Worm (Caenorhabditis elegans) whole organism, early embryonic: ENCODE measurements around the gene ain-1.
A peak's percentile ranks its signal among the peaks of the same experiment; 100 is the strongest.

Experiments used
- B0310.2 ChIP-seq: sonication (generic microtip); optimal IDR thresholded peaks from 2 replicates; lab custom pipeline; 2016; ENCODE audit warnings: mild to moderate bottlenecking, missing genetic modification characterization, missing compliant biosample characterization
- F13C5.2 ChIP-seq: sonication (generic microtip); optimal IDR thresholded peaks from 2 replicates; lab custom pipeline; 2017; ENCODE audit warnings: mild to moderate bottlenecking, missing genetic modification characterization, inconsistent platforms, missing compliant biosample characterization
- aly-1 ChIP-seq: sonication (generic microtip); optimal IDR thresholded peaks from 2 replicates; lab custom pipeline; 2016; ENCODE audit warnings: missing genetic modification characterization, missing compliant biosample characterization
- ama-1 ChIP-seq: fragments of 150-350 bp; optimal IDR thresholded peaks from 2 replicates; lab custom pipeline; 2014
- ceh-13 ChIP-seq: fragments of 200-800 bp; sonication (Bioruptor generic); optimal IDR thresholded peaks from 2 replicates; lab custom pipeline; 2018; ENCODE audit warnings: mild to moderate bottlenecking, missing genetic modification characterization, missing compliant biosample characterization
- ceh-36 ChIP-seq: sonication (generic microtip); optimal IDR thresholded peaks from 2 replicates; lab custom pipeline; 2016; ENCODE audit warnings: missing genetic modification characterization, inconsistent platforms, missing compliant biosample characterization
- ets-7 ChIP-seq: sonication (generic microtip); optimal IDR thresholded peaks from 2 replicates; lab custom pipeline; 2016; ENCODE audit warnings: missing genotype, missing genetic modification characterization, missing compliant biosample characterization
- flt-1 ChIP-seq: fragments of 200-800 bp; sonication (Bioruptor generic); IDR thresholded peaks from 2 replicates; pipeline ENCODE4 v1.3.6; 2022; ENCODE audit warnings: missing genetic modification characterization, missing compliant biosample characterization
- hmbx-1 ChIP-seq: sonication (generic microtip); optimal IDR thresholded peaks from 2 replicates; lab custom pipeline; 2016; ENCODE audit warnings: mild to moderate bottlenecking, missing genetic modification characterization, missing compliant biosample characterization
- hmg-4 ChIP-seq: fragments of 200-800 bp; sonication (Bioruptor generic); optimal IDR thresholded peaks from 2 replicates; lab custom pipeline; 2018; ENCODE audit warnings: mild to moderate bottlenecking, missing genetic modification characterization, missing compliant biosample characterization
- hnd-1 ChIP-seq: sonication (generic microtip); optimal IDR thresholded peaks from 2 replicates; lab custom pipeline; 2016; ENCODE audit warnings: missing genetic modification characterization, missing compliant biosample characterization
- pes-1 ChIP-seq: fragments of 200-800 bp; sonication (Bioruptor generic); IDR thresholded peaks from 2 replicates; pipeline ENCODE4 v1.3.6; 2022; ENCODE audit warnings: missing genetic modification reagents, missing genetic modification characterization, missing compliant biosample characterization
- scrt-1 ChIP-seq: fragments of 200-800 bp; sonication (Bioruptor generic); IDR thresholded peaks from 2 replicates; pipeline ENCODE4 v1.3.6; 2022; ENCODE audit warnings: missing genetic modification characterization, missing compliant biosample characterization
- sea-1 ChIP-seq: fragments of 200-800 bp; sonication (Bioruptor generic); conservative IDR thresholded peaks from 2 replicates; pipeline ENCODE4 v1.3.6; 2022; ENCODE audit warnings: missing genetic modification characterization, missing compliant biosample characterization
- tbx-11 ChIP-seq: fragments of 200-800 bp; sonication (Bioruptor generic); IDR thresholded peaks from 2 replicates; pipeline ENCODE4 v1.3.6; 2022; ENCODE audit warnings: missing genetic modification characterization, missing compliant biosample characterization
- tbx-37 ChIP-seq: fragments of 200-800 bp; sonication (Bioruptor generic); conservative IDR thresholded peaks from 2 replicates; pipeline ENCODE4 v1.3.6; 2022; ENCODE audit warnings: missing genetic modification reagents, missing genetic modification characterization, missing compliant biosample characterization
- tra-4 ChIP-seq: sonication (generic microtip); optimal IDR thresholded peaks from 2 replicates; lab custom pipeline; 2017; ENCODE audit warnings: missing genetic modification characterization, missing compliant biosample characterization

ain-1 gene

DNA sequence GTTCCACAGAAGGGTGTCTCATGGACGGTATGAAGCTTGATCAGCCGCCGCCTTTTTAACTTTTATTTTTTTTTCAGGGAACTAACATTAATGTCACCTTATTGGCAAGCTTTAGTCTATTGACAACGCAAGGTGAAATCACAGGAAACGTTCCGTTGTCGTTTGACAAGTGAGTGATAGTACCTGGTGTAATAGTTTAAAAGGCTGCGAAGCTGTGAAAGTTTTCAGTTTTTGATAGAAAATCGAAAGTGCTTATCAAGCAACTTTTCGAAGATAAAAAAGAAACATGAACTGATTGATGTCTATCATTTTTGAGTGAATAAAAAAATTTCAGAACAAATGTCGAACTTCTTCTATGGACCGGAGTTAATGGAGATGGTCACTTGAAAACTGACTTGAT, 20.9 kb downstream of the ain-1 start:
- TF ChIP-seq F13C5.2 (tag; lab: Kevin White, UChicago), result no peak
- no peak for TF ChIP-seq ceh-13 (GFP tag; lab: Kevin White, UChicago)
- no peak for TF ChIP-seq scrt-1 (GFP tag; lab: Robert Waterston, UW)
- TF ChIP-seq hnd-1 (tag; lab: Kevin White, UChicago), result no peak
- TF ChIP-seq hmbx-1 (tag; lab: Kevin White, UChicago), result no peak
- no peak for TF ChIP-seq tbx-11 (GFP tag; lab: Robert Waterston, UW)

DNA sequence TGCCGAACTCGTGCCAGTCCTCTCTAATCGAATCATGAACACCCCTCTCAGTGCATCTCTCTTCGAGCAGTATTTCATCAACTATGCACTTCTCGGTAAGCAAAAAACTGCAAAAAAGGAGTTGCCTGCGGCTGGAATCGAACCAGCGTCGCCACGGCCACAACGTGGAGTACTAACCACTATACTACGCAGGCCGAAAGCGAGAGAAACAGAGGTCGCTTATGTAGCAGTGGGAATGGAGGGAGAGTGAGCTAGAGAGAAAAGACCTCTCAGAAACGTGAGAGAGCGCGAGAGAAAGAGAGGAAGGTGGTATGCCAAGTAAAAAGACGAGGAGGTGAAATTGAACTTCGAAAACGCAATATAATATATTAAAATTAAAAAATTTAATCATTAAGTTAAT, 21.5 kb downstream of the ain-1 start:
- TF ChIP-seq ceh-13 (GFP tag; lab: Kevin White, UChicago) (peak; percentile 92), hnd-1 (tag; lab: Kevin White, UChicago) (peak; percentile 92), ceh-36 (tag; lab: Kevin White, UChicago) (peak; percentile 95), hmbx-1 (tag; lab: Kevin White, UChicago) (peak; percentile 83), B0310.2 (tag; lab: Kevin White, UChicago) (peak; percentile 86), scrt-1 (GFP tag; lab: Robert Waterston, UW) (peak; percentile 96), sea-1 (GFP tag; lab: Robert Waterston, UW) (peak; percentile 97), hmg-4 (peak; percentile 98), tra-4 (tag; lab: Kevin White, UChicago) (peak; percentile 77), pes-1 (GFP tag; lab: Robert Waterston, UW) (peak; percentile 97), ets-7 (tag; lab: Kevin White, UChicago) (peak; percentile 80), aly-1 (tag; lab: Kevin White, UChicago) (peak; percentile 95), tbx-11 (GFP tag; lab: Robert Waterston, UW) (peak; percentile 96), F13C5.2 (tag; lab: Kevin White, UChicago) (peak; percentile 97), tbx-37 (peak; percentile 96), flt-1 (GFP tag; lab: Robert Waterston, UW) (peak; percentile 96), ama-1 (lab: Kevin White, UChicago) (no peak)

ce11 chrX:16641678-16642077, 28.4 kb downstream of the ain-1 start:
- no peak for TF ChIP-seq flt-1 (GFP tag; lab: Robert Waterston, UW)
- TF ChIP-seq F13C5.2 (tag; lab: Kevin White, UChicago), result no peak
- TF ChIP-seq hnd-1 (tag; lab: Kevin White, UChicago), result no peak
- TF ChIP-seq hmg-4, result no peak
- no peak for TF ChIP-seq scrt-1 (GFP tag; lab: Robert Waterston, UW)
- no peak for TF ChIP-seq ets-7 (tag; lab: Kevin White, UChicago)
- TF ChIP-seq ama-1 (lab: Kevin White, UChicago), result no peak
- no peak for TF ChIP-seq ceh-36 (tag; lab: Kevin White, UChicago)
- TF ChIP-seq sea-1 (GFP tag; lab: Robert Waterston, UW), result no peak
- TF ChIP-seq tbx-37, result no peak
- TF ChIP-seq tbx-11 (GFP tag; lab: Robert Waterston, UW), result no peak
- TF ChIP-seq ceh-13 (GFP tag; lab: Kevin White, UChicago), result no peak
- no peak for TF ChIP-seq B0310.2 (tag; lab: Kevin White, UChicago)
- no peak for TF ChIP-seq hmbx-1 (tag; lab: Kevin White, UChicago)
- TF ChIP-seq pes-1 (GFP tag; lab: Robert Waterston, UW), result no peak
- no peak for TF ChIP-seq aly-1 (tag; lab: Kevin White, UChicago)

DNA sequence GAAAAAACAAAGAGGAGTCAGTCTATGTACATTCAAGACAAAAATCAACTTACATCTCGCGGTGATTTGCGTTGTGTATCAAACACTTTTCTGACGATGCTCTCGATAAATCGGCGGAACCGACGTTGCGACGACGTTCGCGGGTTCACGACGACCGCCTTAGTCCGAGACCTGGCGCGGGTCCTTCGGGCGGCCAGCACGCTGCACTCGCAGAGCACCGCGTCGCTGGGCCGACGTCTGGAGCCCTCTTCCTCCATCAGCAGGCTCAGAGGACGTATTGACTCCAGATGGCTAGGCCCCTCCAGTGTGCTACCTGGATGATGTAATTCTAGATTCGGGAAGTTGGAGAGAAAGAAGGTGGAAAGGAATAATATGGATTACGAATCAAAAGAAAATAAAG, 30.0 kb downstream of the ain-1 start:
- no peak for TF ChIP-seq pes-1 (GFP tag; lab: Robert Waterston, UW)
- TF ChIP-seq B0310.2 (tag; lab: Kevin White, UChicago), result no peak
- no peak for TF ChIP-seq flt-1 (GFP tag; lab: Robert Waterston, UW)
- no peak for TF ChIP-seq ets-7 (tag; lab: Kevin White, UChicago)

DNA sequence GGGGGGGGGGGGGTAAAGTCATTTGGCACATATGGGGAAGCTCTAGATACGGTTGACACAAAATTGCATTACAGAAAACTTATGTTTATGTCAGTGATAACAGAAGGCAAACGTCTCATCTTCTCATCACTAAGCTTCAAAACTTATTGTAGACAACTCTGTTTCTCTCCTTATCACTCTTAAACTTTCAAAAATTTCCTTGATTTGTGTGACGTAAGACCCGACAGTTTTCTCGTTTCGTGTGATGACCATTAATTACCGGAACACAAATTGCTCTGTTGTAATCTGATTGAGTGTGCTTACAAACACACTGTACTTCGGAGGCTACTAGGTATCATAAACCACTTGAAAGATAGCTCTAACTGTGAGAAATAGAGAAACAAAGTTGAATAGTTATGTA, 31.6 kb downstream of the ain-1 start:
- TF ChIP-seq ceh-13 (GFP tag; lab: Kevin White, UChicago), result no peak
- no peak for TF ChIP-seq hmbx-1 (tag; lab: Kevin White, UChicago)

- no peak for TF ChIP-seq B0310.2 (tag; lab: Kevin White, UChicago)
- no peak for TF ChIP-seq hmbx-1 (tag; lab: Kevin White, UChicago)
- no peak for TF ChIP-seq F13C5.2 (tag; lab: Kevin White, UChicago)
- no peak for TF ChIP-seq flt-1 (GFP tag; lab: Robert Waterston, UW)
Observed at ce11 chrX:16647222-16647621, 34.0 kb downstream of the ain-1 start.

- TF ChIP-seq hmbx-1 (tag; lab: Kevin White, UChicago) (no peak), hmg-4 (no peak), tbx-37 (no peak), aly-1 (tag; lab: Kevin White, UChicago) (no peak), ama-1 (lab: Kevin White, UChicago) (no peak), tra-4 (tag; lab: Kevin White, UChicago) (no peak), F13C5.2 (tag; lab: Kevin White, UChicago) (no peak), sea-1 (GFP tag; lab: Robert Waterston, UW) (no peak), hnd-1 (tag; lab: Kevin White, UChicago) (no peak), flt-1 (GFP tag; lab: Robert Waterston, UW) (no peak), ceh-36 (tag; lab: Kevin White, UChicago) (no peak), tbx-11 (GFP tag; lab: Robert Waterston, UW) (no peak)
Observed at ce11 chrX:16648773-16649172, 35.5 kb downstream of the ain-1 start.

DNA sequence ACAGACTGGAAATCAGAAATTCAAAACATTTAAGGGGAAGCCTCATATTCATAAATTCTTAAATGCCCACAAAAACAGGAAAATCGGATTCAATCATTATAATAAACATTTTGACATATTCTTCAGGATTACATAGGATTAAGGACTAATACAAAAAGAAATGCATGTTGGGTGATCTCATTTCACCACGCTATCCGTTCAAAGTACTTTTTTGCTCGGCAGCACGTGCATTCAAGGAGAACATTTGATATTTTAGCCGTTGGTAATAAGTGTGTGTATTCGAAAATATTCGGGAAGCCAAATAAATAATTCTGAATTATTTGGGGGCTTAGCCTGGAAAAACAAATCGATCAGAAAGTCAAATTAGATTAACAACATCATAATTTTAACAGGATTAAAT, 37.3 kb downstream of the ain-1 start:
- no peak for TF ChIP-seq tra-4 (tag; lab: Kevin White, UChicago)
- no peak for TF ChIP-seq flt-1 (GFP tag; lab: Robert Waterston, UW)
- TF ChIP-seq hmg-4, result no peak
- no peak for TF ChIP-seq tbx-37
- TF ChIP-seq pes-1 (GFP tag; lab: Robert Waterston, UW), result no peak
- no peak for TF ChIP-seq F13C5.2 (tag; lab: Kevin White, UChicago)
- no peak for TF ChIP-seq ama-1 (lab: Kevin White, UChicago)
- no peak for TF ChIP-seq B0310.2 (tag; lab: Kevin White, UChicago)
- no peak for TF ChIP-seq ets-7 (tag; lab: Kevin White, UChicago)
- no peak for TF ChIP-seq hmbx-1 (tag; lab: Kevin White, UChicago)
- TF ChIP-seq ceh-13 (GFP tag; lab: Kevin White, UChicago), result no peak
